Worm (Caenorhabditis elegans): Measurements from ENCODE around the gene F01F1.15.

DNA sequence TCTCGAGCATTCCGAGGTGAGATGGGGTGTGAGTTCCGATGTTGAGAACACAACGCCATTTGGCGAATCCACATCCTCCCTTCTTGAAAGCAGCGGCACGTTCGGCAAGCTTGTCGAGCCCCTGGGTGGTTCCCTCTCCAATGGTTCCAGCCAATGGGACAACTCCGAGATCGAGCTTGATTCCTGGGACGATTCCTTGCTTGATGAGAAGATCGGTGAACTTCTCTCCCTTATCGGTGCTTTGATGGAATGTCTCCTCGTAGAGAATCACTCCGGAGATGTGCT is 6.0 kb upstream of the F01F1.15 start:
- TF ChIP-seq Y53G8AR.9 (GFP tag; conservative IDR thresholded peaks at IDR 0.05): 0 out of 2 replicates have a peak, but pooled peaks have one; percentile 24
- no peak for TF ChIP-seq C06A6.2 (GFP tag; conservative IDR thresholded peaks at IDR 0.05)
- TF ChIP-seq ztf-26 (tag; optimal IDR thresholded peaks at IDR 0.05): peak; percentile 4
- TF ChIP-seq ama-1 (optimal IDR thresholded peaks at IDR 0.05): no peak
- TF ChIP-seq ama-1 (GFP tag; optimal IDR thresholded peaks at IDR 0.05): no peak
- no peak for TF ChIP-seq snpc-4 (GFP tag; optimal IDR thresholded peaks at IDR 0.05)
- TF ChIP-seq snpc-4 (tag; optimal IDR thresholded peaks at IDR 0.05): no peak
- no peak for TF ChIP-seq tbx-9 (tag; optimal IDR thresholded peaks at IDR 0.05; ENCODE audit: borderline replicate concordance)
- TF ChIP-seq efl-1 (GFP tag; optimal IDR thresholded peaks at IDR 0.05): no peak
- no peak for TF ChIP-seq hmg-1.2 (GFP tag; IDR thresholded peaks at IDR 0.05)
- TF ChIP-seq gei-17 (GFP tag; optimal IDR thresholded peaks at IDR 0.05): no peak
- no peak for TF ChIP-seq nhr-90 (tag; optimal IDR thresholded peaks at IDR 0.05)
- no peak for TF ChIP-seq ztf-6 (GFP tag; IDR thresholded peaks at IDR 0.05)
- TF ChIP-seq lin-35 (GFP tag; optimal IDR thresholded peaks at IDR 0.05): no peak

Measured in whole organism, young adult.